Fruit fly (Drosophila melanogaster): Measurements from ENCODE around the gene MICU1.

The MICU1 gene

DNA sequence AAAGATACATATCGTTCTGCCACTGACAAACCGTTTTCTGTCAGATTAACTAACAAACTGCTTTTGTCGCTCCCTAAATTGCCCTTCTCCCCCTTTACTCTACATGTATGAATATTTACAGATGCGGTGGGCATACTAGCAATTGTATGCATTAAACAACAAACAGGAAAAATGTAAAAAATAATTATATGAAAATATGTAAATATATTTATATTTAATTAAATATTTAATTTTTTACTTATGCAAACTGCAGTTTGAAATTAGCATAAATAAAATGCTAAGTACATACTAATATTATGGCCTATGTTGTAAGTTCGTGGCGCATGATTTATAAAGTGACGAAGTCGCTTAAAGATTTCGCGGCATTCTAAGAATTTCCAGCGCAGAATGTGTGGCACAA lies 31.3 kb upstream of the MICU1 start (continued):
- TF ChIP-seq lz (GFP tag; optimal IDR thresholded peaks at IDR 0.05): no peak
- peak; percentile 70 for TF ChIP-seq CG8119 (GFP tag; IDR thresholded peaks at IDR 0.05)
- TF ChIP-seq CG7368 (GFP tag; optimal IDR thresholded peaks at IDR 0.05): no peak
- no peak for TF ChIP-seq fd85E (GFP tag; optimal IDR thresholded peaks at IDR 0.05)
- no peak for TF ChIP-seq dac (GFP tag; optimal IDR thresholded peaks at IDR 0.05)
- peak; percentile 51 for TF ChIP-seq dsx (GFP tag; optimal IDR thresholded peaks at IDR 0.05; ENCODE audit: poor library complexity, severe bottlenecking)
- TF ChIP-seq cyc (GFP tag; optimal IDR thresholded peaks at IDR 0.05): no peak
- no peak for TF ChIP-seq fd59A (GFP tag; optimal IDR thresholded peaks at IDR 0.05)
- TF ChIP-seq CG1621 (tag; optimal IDR thresholded peaks at IDR 0.05): no peak
- TF ChIP-seq Hr4 (GFP tag; optimal IDR thresholded peaks at IDR 0.05): no peak
- no peak for TF ChIP-seq Eip93F (GFP tag; optimal IDR thresholded peaks at IDR 0.05)
- no peak for TF ChIP-seq CG16779 (tag; optimal IDR thresholded peaks at IDR 0.05)
- TF ChIP-seq CG6854 (GFP tag; optimal IDR thresholded peaks at IDR 0.05): no peak
- TF ChIP-seq topi (GFP tag; optimal IDR thresholded peaks at IDR 0.05): no peak
- TF ChIP-seq CG11902 (GFP tag; optimal IDR thresholded peaks at IDR 0.05): no peak
- TF ChIP-seq Ets96B (tag; optimal IDR thresholded peaks at IDR 0.05): peak; percentile 57
- TF ChIP-seq CG8319 (GFP tag; optimal IDR thresholded peaks at IDR 0.05): no peak
- no peak for TF ChIP-seq CG4318 (GFP tag; optimal IDR thresholded peaks at IDR 0.05)
- no peak for TF ChIP-seq vri (GFP tag; optimal IDR thresholded peaks at IDR 0.05)
- TF ChIP-seq OdsH (GFP tag; optimal IDR thresholded peaks at IDR 0.05): peak; percentile 20
- TF ChIP-seq CG6808 (GFP tag; optimal IDR thresholded peaks at IDR 0.05): no peak
- TF ChIP-seq CG15336 (GFP tag; IDR thresholded peaks at IDR 0.05): peak; percentile 61
- no peak for TF ChIP-seq Lpt (GFP tag; optimal IDR thresholded peaks at IDR 0.05)
- peak; percentile 30 for TF ChIP-seq esn (GFP tag; optimal IDR thresholded peaks at IDR 0.05)
- no peak for TF ChIP-seq Met (GFP tag; optimal IDR thresholded peaks at IDR 0.05)
- no peak for TF ChIP-seq eg (GFP tag; IDR thresholded peaks at IDR 0.05)
- no peak for TF ChIP-seq svp (GFP tag)
- TF ChIP-seq Blimp-1 (GFP tag; optimal IDR thresholded peaks at IDR 0.05): no peak

DNA sequence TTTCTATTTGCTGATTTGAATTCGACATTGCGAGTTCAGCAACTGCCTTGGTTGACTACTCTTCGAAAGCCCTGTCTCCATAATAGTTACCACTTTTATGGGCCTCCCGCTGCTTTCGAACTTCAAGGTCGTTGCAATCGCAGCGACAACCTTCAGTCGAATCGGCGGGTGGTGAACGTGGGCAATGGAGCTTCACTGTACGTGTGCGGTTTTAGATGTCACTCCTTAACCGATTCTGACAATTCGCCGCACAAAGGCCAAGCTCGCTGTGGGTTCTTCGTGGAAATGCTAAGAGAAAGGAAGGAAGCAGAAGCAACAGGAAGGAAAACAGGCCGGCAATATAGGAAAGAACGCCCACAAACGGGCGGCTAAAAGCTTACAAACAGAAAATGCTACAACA lies 29.8 kb upstream of the MICU1 start:
- TF ChIP-seq dac (GFP tag; optimal IDR thresholded peaks at IDR 0.05) (no peak), cyc (GFP tag; optimal IDR thresholded peaks at IDR 0.05) (no peak), CG3919 (GFP tag; optimal IDR thresholded peaks at IDR 0.05) (no peak), Hr4 (GFP tag; optimal IDR thresholded peaks at IDR 0.05) (no peak), Eip93F (GFP tag; optimal IDR thresholded peaks at IDR 0.05) (no peak), lz (GFP tag; optimal IDR thresholded peaks at IDR 0.05) (no peak), svp (GFP tag) (no peak), CG31627 (GFP tag; optimal IDR thresholded peaks at IDR 0.05) (no peak), Sox15 (GFP tag; optimal IDR thresholded peaks at IDR 0.05) (no peak), ss (GFP tag; optimal IDR thresholded peaks at IDR 0.05) (no peak), CG11762 (GFP tag; optimal IDR thresholded peaks at IDR 0.05; ENCODE audit: insufficient read depth) (no peak), CG4318 (GFP tag; optimal IDR thresholded peaks at IDR 0.05) (no peak), Ets21C (GFP tag; optimal IDR thresholded peaks at IDR 0.05) (no peak), vri (GFP tag; optimal IDR thresholded peaks at IDR 0.05) (no peak), CG10631 (GFP tag; optimal IDR thresholded peaks at IDR 0.05) (no peak), Eip75B (GFP tag; optimal IDR thresholded peaks at IDR 0.05) (no peak), fkh (GFP tag; optimal IDR thresholded peaks at IDR 0.05) (no peak), topi (GFP tag; optimal IDR thresholded peaks at IDR 0.05) (no peak), spab (GFP tag; optimal IDR thresholded peaks at IDR 0.05) (no peak)

DNA sequence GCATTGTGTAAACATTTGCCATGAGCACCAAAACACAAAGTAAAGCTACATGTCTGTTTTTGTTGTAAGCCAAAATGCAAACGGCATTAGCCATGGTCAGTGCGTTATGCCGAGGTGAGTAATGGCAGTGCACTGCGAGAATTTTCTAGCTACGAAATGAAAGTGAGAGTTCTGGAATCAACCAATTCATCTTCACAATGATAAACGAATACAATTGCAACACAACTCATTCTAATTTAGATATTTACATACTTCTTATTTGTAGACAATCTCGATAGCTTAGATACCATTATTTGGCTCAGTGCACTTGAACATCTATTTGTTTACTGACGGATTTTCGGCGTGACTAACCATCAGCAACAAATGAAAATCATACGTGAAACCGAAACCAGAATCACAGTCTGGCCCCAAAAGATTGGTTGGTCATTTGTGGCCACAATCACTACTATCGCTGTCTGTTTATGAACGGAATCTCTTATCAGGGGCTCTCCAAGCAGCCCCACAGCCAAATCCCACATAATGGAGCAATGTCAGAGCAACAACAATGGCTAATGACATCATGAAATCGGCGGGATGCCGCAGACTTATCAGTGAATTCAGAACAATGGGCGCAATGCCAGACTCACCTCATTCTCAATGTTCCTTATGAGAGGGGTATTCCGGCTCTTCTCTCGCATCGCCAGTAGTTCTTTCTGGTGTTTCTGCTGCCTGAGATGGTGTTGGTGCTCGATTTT lies 27.0 kb upstream of the MICU1 start:
- TF ChIP-seq Ets21C (GFP tag; optimal IDR thresholded peaks at IDR 0.05) (no peak), fd59A (GFP tag; optimal IDR thresholded peaks at IDR 0.05) (no peak), Blimp-1 (GFP tag; optimal IDR thresholded peaks at IDR 0.05) (no peak), CG6854 (GFP tag; optimal IDR thresholded peaks at IDR 0.05) (no peak), CG31627 (GFP tag; optimal IDR thresholded peaks at IDR 0.05) (peak; percentile 44), ss (GFP tag; optimal IDR thresholded peaks at IDR 0.05) (no peak), esn (GFP tag; optimal IDR thresholded peaks at IDR 0.05) (peak; percentile 34), Sox102F (GFP tag; optimal IDR thresholded peaks at IDR 0.05) (peak; percentile 3), topi (GFP tag; optimal IDR thresholded peaks at IDR 0.05) (peak; percentile 26), dac (GFP tag; optimal IDR thresholded peaks at IDR 0.05) (no peak), CG3919 (GFP tag; optimal IDR thresholded peaks at IDR 0.05) (peak; percentile 16), CG6163 (GFP tag; IDR thresholded peaks at IDR 0.05) (peak; percentile 60; the same call in 2 of the 3 replicates), Met (GFP tag; optimal IDR thresholded peaks at IDR 0.05) (peak; percentile 18), CG11294 (GFP tag; IDR thresholded peaks at IDR 0.05) (no peak), pdm3 (GFP tag; optimal IDR thresholded peaks at IDR 0.05) (peak; percentile 20), Smox (GFP tag; optimal IDR thresholded peaks at IDR 0.05) (peak; percentile 11), CG4318 (GFP tag; optimal IDR thresholded peaks at IDR 0.05) (no peak), net (GFP tag; optimal IDR thresholded peaks at IDR 0.05) (peak; percentile 14), CG6792 (GFP tag; optimal IDR thresholded peaks at IDR 0.05) (no peak), CG32006 (GFP tag; optimal IDR thresholded peaks at IDR 0.05) (no peak), CG16779 (tag; optimal IDR thresholded peaks at IDR 0.05) (no peak)
